Worm (Caenorhabditis elegans): ENCODE data around the gene C05G5.1.

C05G5.1 gene

ce11 chrX:14778112-14778511, 38.2 kb upstream of the C05G5.1 start:
- TF ChIP-seq elt-3 (tag; optimal IDR thresholded peaks at IDR 0.05) (no peak), rnt-1 (tag; optimal IDR thresholded peaks at IDR 0.05) (no peak), dsc-1 (tag; optimal IDR thresholded peaks at IDR 0.05) (peak; percentile 34), sox-4 (tag; optimal IDR thresholded peaks at IDR 0.05) (no peak), nhr-90 (tag; optimal IDR thresholded peaks at IDR 0.05; ENCODE audit: poor library complexity) (no peak), nhr-28 (tag; optimal IDR thresholded peaks at IDR 0.05) (no peak), nhr-12 (tag; optimal IDR thresholded peaks at IDR 0.05) (no peak)

- TF ChIP-seq lin-14 (GFP tag; optimal IDR thresholded peaks at IDR 0.05) (peak; percentile 37), zag-1 (tag; optimal IDR thresholded peaks at IDR 0.05) (no peak), nhr-76 (tag; optimal IDR thresholded peaks at IDR 0.05) (no peak), nhr-11 (tag; optimal IDR thresholded peaks at IDR 0.05) (no peak), hpl-2 (GFP tag; optimal IDR thresholded peaks at IDR 0.05) (no peak), blmp-1 (tag; optimal IDR thresholded peaks at IDR 0.05) (no peak), nhr-12 (tag; optimal IDR thresholded peaks at IDR 0.05) (no peak), efl-1 (optimal IDR thresholded peaks at IDR 0.05) (no peak), efl-1 (GFP tag; optimal IDR thresholded peaks at IDR 0.05 in 1 of 2) (peak in 1 of 2 experiments; percentile 93), tbx-2 (tag; optimal IDR thresholded peaks at IDR 0.05) (peak; percentile 21), nhr-90 (tag; optimal IDR thresholded peaks at IDR 0.05; ENCODE audit: poor library complexity) (no peak), hlh-17 (GFP tag; optimal IDR thresholded peaks at IDR 0.05; ENCODE audit: borderline replicate concordance) (no peak), alr-1 (tag; optimal IDR thresholded peaks at IDR 0.05; ENCODE audit: borderline replicate concordance) (no peak)
These were observed 36.4 kb upstream of the C05G5.1 start for ce11 chrX:14776312-14776711.

ce11 chrX:14775222-14775621, 35.3 kb upstream of the C05G5.1 start:
- no peak for TF ChIP-seq zip-4 (GFP tag; optimal IDR thresholded peaks at IDR 0.05)
- TF ChIP-seq unc-30 (tag; optimal IDR thresholded peaks at IDR 0.05): no peak
- TF ChIP-seq nhr-47 (tag; optimal IDR thresholded peaks at IDR 0.05): no peak

- TF ChIP-seq nhr-85 (tag) (peak; percentile 36), egl-27 (tag; optimal IDR thresholded peaks at IDR 0.05) (no peak)
These were observed 33.3 kb upstream of the C05G5.1 start, which contains the start of gene unc-3 for ce11 chrX:14773238-14773637. unc-3 (plus strand) TSS chrX:14773538.

- no peak for TF ChIP-seq lin-35 (GFP tag; optimal IDR thresholded peaks at IDR 0.05)
- peak; percentile 8 for TF ChIP-seq elt-2 (tag; optimal IDR thresholded peaks at IDR 0.05)
These were observed 31.8 kb upstream of the C05G5.1 start, which contains the start of gene Y16B4A.2 for ce11 chrX:14771682-14772081. Y16B4A.2 (minus strand) TSS chrX:14771851.

ce11 chrX:14770336-14770735, 30.4 kb upstream of the C05G5.1 start:
- TF ChIP-seq vab-15 (tag; optimal IDR thresholded peaks at IDR 0.05): no peak
- peak; percentile 16 for TF ChIP-seq elt-2 (tag; optimal IDR thresholded peaks at IDR 0.05)

ce11 chrX:14768989-14769388, 29.1 kb upstream of the C05G5.1 start:
- TF ChIP-seq unc-30 (tag; optimal IDR thresholded peaks at IDR 0.05) (no peak), snu-23 (GFP tag; optimal IDR thresholded peaks at IDR 0.05) (no peak), elt-2 (tag; optimal IDR thresholded peaks at IDR 0.05) (peak; percentile 66)

- TF ChIP-seq C34B4.2 (tag; optimal IDR thresholded peaks at IDR 0.05) (no peak), ceh-82 (tag; optimal IDR thresholded peaks at IDR 0.05) (no peak), lin-14 (GFP tag; optimal IDR thresholded peaks at IDR 0.05) (no peak), irx-1 (tag; optimal IDR thresholded peaks at IDR 0.05) (no peak), nhr-90 (tag; optimal IDR thresholded peaks at IDR 0.05; ENCODE audit: poor library complexity) (no peak), mdl-1 (tag; optimal IDR thresholded peaks at IDR 0.05) (no peak), sox-4 (tag; optimal IDR thresholded peaks at IDR 0.05) (no peak), unc-98 (GFP tag; IDR thresholded peaks at IDR 0.05) (no peak), tbx-2 (tag; optimal IDR thresholded peaks at IDR 0.05) (no peak), lin-35 (GFP tag; optimal IDR thresholded peaks at IDR 0.05) (no peak), fkh-4 (tag; optimal IDR thresholded peaks at IDR 0.05; ENCODE audit: borderline replicate concordance) (no peak), lin-15B (tag; optimal IDR thresholded peaks at IDR 0.05) (no peak), ama-1 (optimal IDR thresholded peaks at IDR 0.05) (no peak), tlp-1 (tag; optimal IDR thresholded peaks at IDR 0.05) (no peak), ceh-63 (GFP tag; optimal IDR thresholded peaks at IDR 0.05) (no peak), nhr-237 (tag; optimal IDR thresholded peaks at IDR 0.05) (no peak), aly-2 (tag; optimal IDR thresholded peaks at IDR 0.05) (no peak)
These were observed 27.9 kb upstream of the C05G5.1 start for ce11 chrX:14767813-14768212.

All from whole organism, L1 larva.